Fruit fly (Drosophila melanogaster): ENCODE data around the gene rsh.
A peak's percentile ranks its signal among the peaks of the same experiment; 100 is the strongest.

The rsh gene

dm6 chrX:13099919-13100318 lies 111.5 kb downstream of the rsh start (continued):
- TF ChIP-seq CG7963 (GFP tag; IDR thresholded peaks at IDR 0.05; ENCODE audit: partially characterized antibody), result no peak
- no peak for TF ChIP-seq CG4854 (GFP tag; optimal IDR thresholded peaks at IDR 0.05)
- peak; percentile 62 for TF ChIP-seq wor (GFP tag; IDR thresholded peaks at IDR 0.05)
- peak; percentile 72 for TF ChIP-seq scrt (GFP tag; optimal IDR thresholded peaks at IDR 0.05)
- peak; percentile 82 for TF ChIP-seq rib (GFP tag; IDR thresholded peaks at IDR 0.05)
- no peak for TF ChIP-seq slp2 (GFP tag; optimal IDR thresholded peaks at IDR 0.05)
- peak; percentile 46 for TF ChIP-seq lbe (GFP tag; optimal IDR thresholded peaks at IDR 0.05)
- peak; percentile 92 for TF ChIP-seq CG9932 (GFP tag; IDR thresholded peaks at IDR 0.05)
- no peak for TF ChIP-seq fu2 (GFP tag; optimal IDR thresholded peaks at IDR 0.05)
- TF ChIP-seq GATAe (GFP tag; conservative IDR thresholded peaks at IDR 0.05), result no peak
- TF ChIP-seq crol (GFP tag; IDR thresholded peaks at IDR 0.05), result 0 out of 2 replicates have a peak, but pooled peaks have one; percentile 45
- TF ChIP-seq CG11695 (GFP tag; IDR thresholded peaks at IDR 0.05), result peak; percentile 90
- TF ChIP-seq grn (GFP tag; optimal IDR thresholded peaks at IDR 0.05), result no peak
- no peak for TF ChIP-seq Mad (GFP tag; optimal IDR thresholded peaks at IDR 0.05)
- no peak for TF ChIP-seq Sry-δ (GFP tag; optimal IDR thresholded peaks at IDR 0.05)
- TF ChIP-seq CG11093 (GFP tag; IDR thresholded peaks at IDR 0.05), result peak; percentile 72; the same call in 2 of the 3 replicates
- TF ChIP-seq Pdp1 (GFP tag; optimal IDR thresholded peaks at IDR 0.05), result peak; percentile 20 to 70
- no peak for TF ChIP-seq nerfin-2 (GFP tag; IDR thresholded peaks at IDR 0.05; ENCODE audit: partially characterized antibody)
- TF ChIP-seq Gug (GFP tag; IDR thresholded peaks at IDR 0.05), result peak; percentile 84
- peak; percentile 86 for TF ChIP-seq Dbx (GFP tag; IDR thresholded peaks at IDR 0.05)
- peak; percentile 85 for TF ChIP-seq ap (GFP tag; IDR thresholded peaks at IDR 0.05)
- TF ChIP-seq fd96Cb (tag; optimal IDR thresholded peaks at IDR 0.05), result peak; percentile 74
- peak; percentile 48 for TF ChIP-seq CG4360 (GFP tag; IDR thresholded peaks at IDR 0.05)
- TF ChIP-seq CG17385 (GFP tag; optimal IDR thresholded peaks at IDR 0.05), result peak; percentile 78
- no peak for TF ChIP-seq ERR (GFP tag; optimal IDR thresholded peaks at IDR 0.05)
- TF ChIP-seq Hsf (GFP tag; optimal IDR thresholded peaks at IDR 0.05), result peak; percentile 6
- TF ChIP-seq Opbp (GFP tag; IDR thresholded peaks at IDR 0.05; ENCODE audit: partially characterized antibody), result no peak
- TF ChIP-seq CG1024 (GFP tag; IDR thresholded peaks at IDR 0.05), result peak; percentile 61
- peak; percentile 80 for TF ChIP-seq CG15514 (GFP tag; optimal IDR thresholded peaks at IDR 0.05)
- peak; percentile 65 for TF ChIP-seq onecut (GFP tag; IDR thresholded peaks at IDR 0.05)
- peak; percentile 17 for TF ChIP-seq Hey (tag; optimal IDR thresholded peaks at IDR 0.05)
- TF ChIP-seq org-1 (GFP tag; optimal IDR thresholded peaks at IDR 0.05), result peak; percentile 67
- no peak for TF ChIP-seq Dfd (GFP tag; optimal IDR thresholded peaks at IDR 0.05)
- peak; percentile 28 for TF ChIP-seq CG31365 (tag; optimal IDR thresholded peaks at IDR 0.05)
- no peak for TF ChIP-seq Camta (GFP tag; optimal IDR thresholded peaks at IDR 0.05)
- TF ChIP-seq CG13624 (GFP tag; optimal IDR thresholded peaks at IDR 0.05), result no peak
- TF ChIP-seq CG8924 (tag; optimal IDR thresholded peaks at IDR 0.05), result peak; percentile 84
- no peak for TF ChIP-seq Mes4 (GFP tag; optimal IDR thresholded peaks at IDR 0.05)
- TF ChIP-seq stc (GFP tag; IDR thresholded peaks at IDR 0.05), result peak; percentile 81
- TF ChIP-seq CHES-1-like (GFP tag; optimal IDR thresholded peaks at IDR 0.05), result no peak
- no peak for TF ChIP-seq CG6791 (GFP tag; IDR thresholded peaks at IDR 0.05; ENCODE audit: partially characterized antibody)
- TF ChIP-seq TFAM (GFP tag; optimal IDR thresholded peaks at IDR 0.05), result no peak
- no peak for TF ChIP-seq bigmax (GFP tag; optimal IDR thresholded peaks at IDR 0.05)
- TF ChIP-seq CG9437 (GFP tag; optimal IDR thresholded peaks at IDR 0.05), result peak; percentile 51
- peak; percentile 82 for TF ChIP-seq CG32772 (GFP tag; IDR thresholded peaks at IDR 0.05)
- no peak for TF ChIP-seq pzg (GFP tag; optimal IDR thresholded peaks at IDR 0.05)
- peak; percentile 43 for TF ChIP-seq cato (GFP tag; optimal IDR thresholded peaks at IDR 0.05; ENCODE audit: borderline replicate concordance)
- no peak for TF ChIP-seq Hr78 (GFP tag; optimal IDR thresholded peaks at IDR 0.05)
- TF ChIP-seq Xrp1 (GFP tag; IDR thresholded peaks at IDR 0.05), result peak; percentile 84
- TF ChIP-seq Xbp1 (GFP tag; optimal IDR thresholded peaks at IDR 0.05), result peak; percentile 79
- no peak for TF ChIP-seq CG17802 (tag; optimal IDR thresholded peaks at IDR 0.05)
